Worm (Caenorhabditis elegans): ENCODE measurements around the gene mau-8.

DNA sequence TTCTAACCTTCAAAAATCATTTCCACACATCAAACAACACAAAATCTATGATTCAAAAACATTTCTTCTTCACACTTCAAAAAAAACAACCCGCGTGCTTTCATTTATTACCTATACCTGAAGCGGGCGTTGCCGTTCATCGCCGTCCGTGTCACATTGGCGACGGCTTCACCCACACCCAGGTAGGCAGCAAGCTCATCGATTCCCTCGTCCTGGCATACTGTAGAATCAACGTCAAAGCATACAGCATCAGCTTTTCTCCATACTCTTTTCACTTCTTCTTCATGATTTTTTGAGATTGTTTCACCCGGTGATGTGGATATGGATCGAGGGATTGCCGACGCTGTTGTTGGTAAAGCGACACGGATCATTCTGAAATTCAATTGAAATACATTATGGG lies 14.4 kb downstream of the mau-8 start:
- TF ChIP-seq zip-8 (tag; optimal IDR thresholded peaks at IDR 0.05), result no peak
- no peak for TF ChIP-seq nhr-76 (tag; optimal IDR thresholded peaks at IDR 0.05)
- no peak for TF ChIP-seq ztf-11 (tag; optimal IDR thresholded peaks at IDR 0.05)
- TF ChIP-seq lin-13 (tag; optimal IDR thresholded peaks at IDR 0.05), result no peak
- TF ChIP-seq pha-4 (tag; optimal IDR thresholded peaks at IDR 0.05), result no peak
- TF ChIP-seq unc-39 (tag; optimal IDR thresholded peaks at IDR 0.05), result no peak
- no peak for TF ChIP-seq blmp-1 (tag; optimal IDR thresholded peaks at IDR 0.05)
- no peak for TF ChIP-seq mep-1 (tag; optimal IDR thresholded peaks at IDR 0.05)
